Fruit fly (Drosophila melanogaster) whole organism, embryonic: Measurements from ENCODE around the gene hkb.

Experiments used
- BEAF-32 ChIP-seq: fragments of 200-800 bp; sonication (Bioruptor generic); optimal IDR thresholded peaks from 3 replicates; lab custom pipeline; 2017; ENCODE audit warnings: missing biosample characterization, missing genetic modification characterization, mild to moderate bottlenecking, moderate library complexity, missing genetic modification reagents
- CG10147 ChIP-seq: fragments of 200-800 bp; sonication (Bioruptor generic); optimal IDR thresholded peaks from 2 replicates; lab custom pipeline; 2019; ENCODE audit warnings: missing biosample characterization, mild to moderate bottlenecking, missing genetic modification characterization, moderate library complexity
- CG11504 ChIP-seq: fragments of 200-800 bp; sonication (Bioruptor generic); optimal IDR thresholded peaks from 3 replicates; lab custom pipeline; 2019; ENCODE audit warnings: missing biosample characterization, mild to moderate bottlenecking, missing genetic modification characterization, moderate library complexity
- CG11723 ChIP-seq: fragments of 200-800 bp; sonication (Bioruptor generic); optimal IDR thresholded peaks from 2 replicates; lab custom pipeline; 2017; ENCODE audit warnings: missing biosample characterization, mild to moderate bottlenecking, missing genetic modification characterization
- CG12104 ChIP-seq: fragments of 200-800 bp; sonication (Bioruptor generic); optimal IDR thresholded peaks from 3 replicates; lab custom pipeline; 2016; ENCODE audit warnings: missing biosample characterization, missing genetic modification characterization
- CG12299 ChIP-seq: fragments of 200-800 bp; sonication (Bioruptor generic); optimal IDR thresholded peaks from 2 replicates; lab custom pipeline; 2018; ENCODE audit warnings: missing biosample characterization, mild to moderate bottlenecking, missing genetic modification characterization
- CG12744 ChIP-seq: fragments of 200-800 bp; sonication (Bioruptor generic); optimal IDR thresholded peaks from 2 replicates; lab custom pipeline; 2016; ENCODE audit warnings: missing biosample characterization, missing genetic modification characterization
- CG1529 ChIP-seq: fragments of 200-800 bp; sonication (Bioruptor generic); optimal IDR thresholded peaks from 3 replicates; lab custom pipeline; 2018; ENCODE audit warnings: missing biosample characterization, missing genetic modification characterization
- CG16813 ChIP-seq: fragments of 200-800 bp; sonication (Bioruptor generic); IDR thresholded peaks from 3 replicates; pipeline ENCODE4 v1.3.6; 2022; ENCODE audit warnings: missing biosample characterization, missing genetic modification characterization; ENCODE audit not compliant: partially characterized antibody
- CG16863 ChIP-seq: fragments of 200-800 bp; sonication (Bioruptor generic); optimal IDR thresholded peaks from 3 replicates; lab custom pipeline; 2016; ENCODE audit warnings: missing biosample characterization, missing genetic modification characterization
- CG17829 ChIP-seq: fragments of 200-800 bp; optimal IDR thresholded peaks from 2 replicates; lab custom pipeline; 2019; ENCODE audit warnings: missing biosample characterization, mild to moderate bottlenecking, missing genetic modification characterization, moderate library complexity
- CG18599 ChIP-seq: fragments of 200-800 bp; sonication (Bioruptor generic); optimal IDR thresholded peaks from 3 replicates; lab custom pipeline; 2017; ENCODE audit warnings: missing biosample characterization, missing genetic modification characterization, mild to moderate bottlenecking, moderate library complexity, missing genetic modification reagents
- CG2712 ChIP-seq: fragments of 200-800 bp; optimal IDR thresholded peaks from 3 replicates; lab custom pipeline; 2019; ENCODE audit warnings: missing biosample characterization, mild to moderate bottlenecking, missing genetic modification characterization, moderate library complexity
- CG2875 ChIP-seq: fragments of 200-800 bp; sonication (Bioruptor generic); optimal IDR thresholded peaks from 2 replicates; lab custom pipeline; 2017; ENCODE audit warnings: missing biosample characterization, mild to moderate bottlenecking, missing genetic modification characterization, missing genetic modification reagents
- CG3281 ChIP-seq: fragments of 200-800 bp; sonication (Bioruptor generic); optimal IDR thresholded peaks from 3 replicates; lab custom pipeline; 2017; ENCODE audit warnings: missing biosample characterization, mild to moderate bottlenecking, missing genetic modification characterization
- CG33557 ChIP-seq: fragments of 200-800 bp; sonication (Bioruptor generic); optimal IDR thresholded peaks from 2 replicates; lab custom pipeline; 2019; ENCODE audit warnings: missing biosample characterization, mild to moderate bottlenecking, missing genetic modification characterization, moderate library complexity
- CG3847 ChIP-seq: fragments of 200-800 bp; sonication (Bioruptor generic); IDR thresholded peaks from 2 replicates; pipeline ENCODE4 v1.3.6; 2022; ENCODE audit warnings: missing biosample characterization, missing genetic modification characterization
- CG7271 ChIP-seq: fragments of 200-800 bp; sonication (Bioruptor generic); optimal IDR thresholded peaks from 2 replicates; lab custom pipeline; 2018; ENCODE audit warnings: missing biosample characterization, mild to moderate bottlenecking, missing genetic modification characterization, moderate library complexity
- CG7357 ChIP-seq: fragments of 200-800 bp; sonication (Bioruptor generic); IDR thresholded peaks from 3 replicates; pipeline ENCODE4 v1.3.6; 2022; ENCODE audit warnings: missing biosample characterization, missing genetic modification characterization
- CG8924 ChIP-seq: fragments of 200-800 bp; optimal IDR thresholded peaks from 3 replicates; lab custom pipeline; 2019; ENCODE audit warnings: missing biosample characterization, mild to moderate bottlenecking, missing genetic modification characterization, moderate library complexity
- CG8944 ChIP-seq: fragments of 200-800 bp; sonication (Bioruptor generic); optimal IDR thresholded peaks from 3 replicates; lab custom pipeline; 2016; ENCODE audit warnings: missing biosample characterization, missing genetic modification characterization
- CkIIα-i1 ChIP-seq: fragments of 200-800 bp; sonication (Bioruptor generic); IDR thresholded peaks from 2 replicates; pipeline ENCODE4 v1.3.6; 2022; ENCODE audit warnings: missing biosample characterization, missing genetic modification characterization
- Dbx ChIP-seq: fragments of 200-800 bp; sonication (Bioruptor generic); IDR thresholded peaks from 3 replicates; pipeline ENCODE4 v1.3.6; 2022; ENCODE audit warnings: missing biosample characterization, missing genetic modification characterization
- Dip3 ChIP-seq: fragments of 200-800 bp; sonication (Bioruptor generic); optimal IDR thresholded peaks from 3 replicates; lab custom pipeline; 2016; ENCODE audit warnings: missing biosample characterization, missing genetic modification characterization
- Eip74EF ChIP-seq, 2 experiments: fragments of 200-800 bp in 1 of 2; fragments of >200 bp in 1 of 2; sonication (Bioruptor generic) in 1 of 2; optimal IDR thresholded peaks; 2 replicates each; lab custom pipeline; 2017 to 2019; ENCODE audit warnings: missing biosample characterization in 2 of 2, missing genetic modification characterization in 2 of 2, mild to moderate bottlenecking in 1 of 2, moderate library complexity in 1 of 2
- HHEX ChIP-seq: fragments of 200-800 bp; sonication (Bioruptor generic); optimal IDR thresholded peaks from 3 replicates; lab custom pipeline; 2017; ENCODE audit warnings: missing biosample characterization, mild to moderate bottlenecking, missing genetic modification characterization, missing genetic modification reagents
- Hr78 ChIP-seq, 2 experiments: fragments of 200-800 bp in 1 of 2; fragments of >200 bp in 1 of 2; sonication (Bioruptor generic) in 1 of 2; optimal IDR thresholded peaks; 2 replicates each; lab custom pipeline; 2017 to 2019; ENCODE audit warnings: missing biosample characterization in 2 of 2, missing genetic modification characterization in 2 of 2, mild to moderate bottlenecking in 1 of 2, moderate library complexity in 1 of 2
- Jarid2 ChIP-seq: fragments of 200-800 bp; sonication (Bioruptor generic); optimal IDR thresholded peaks from 3 replicates; lab custom pipeline; 2017; ENCODE audit warnings: mild to moderate bottlenecking, missing biosample characterization, missing genetic modification reagents, missing genetic modification characterization
- Mad ChIP-seq: fragments of 200-800 bp; sonication (Bioruptor generic); optimal IDR thresholded peaks from 2 replicates; lab custom pipeline; 2016; ENCODE audit warnings: missing biosample characterization, missing genetic modification characterization
- Sin3A ChIP-seq: fragments of >200 bp; optimal IDR thresholded peaks from 2 replicates; lab custom pipeline; 2018
- Taf1 ChIP-seq: fragments of 200-800 bp; sonication (Bioruptor generic); IDR thresholded peaks from 2 replicates; pipeline ENCODE4 v1.3.6; 2022; ENCODE audit warnings: missing biosample characterization, missing genetic modification characterization
- aop ChIP-seq: fragments of 200-800 bp; sonication (Bioruptor generic); IDR thresholded peaks from 2 replicates; pipeline ENCODE4 v1.3.6; 2022; ENCODE audit warnings: missing biosample characterization, missing genetic modification characterization
- ase ChIP-seq: fragments of 200-800 bp; sonication (Bioruptor generic); IDR thresholded peaks from 3 replicates; pipeline ENCODE4 v1.3.6; 2022; ENCODE audit warnings: missing biosample characterization, missing genetic modification characterization
- bab2 ChIP-seq: fragments of 200-800 bp; sonication (Bioruptor generic); optimal IDR thresholded peaks from 2 replicates; lab custom pipeline; 2016; ENCODE audit warnings: missing biosample characterization, missing genetic modification characterization
- bowl ChIP-seq: fragments of 200-800 bp; sonication (Bioruptor generic); IDR thresholded peaks from 2 replicates; pipeline ENCODE4 v1.3.6; 2022; ENCODE audit warnings: missing biosample characterization, missing genetic modification characterization
- crc ChIP-seq: fragments of 200-800 bp; sonication (Bioruptor generic); optimal IDR thresholded peaks from 2 replicates; lab custom pipeline; 2016; ENCODE audit warnings: missing biosample characterization, missing genetic modification characterization
- dm ChIP-seq: fragments of 200-800 bp; sonication (Bioruptor generic); optimal IDR thresholded peaks from 3 replicates; lab custom pipeline; 2016; ENCODE audit warnings: missing biosample characterization, missing genetic modification characterization
- dmrt99B ChIP-seq: fragments of 200-800 bp; sonication (Bioruptor generic); optimal IDR thresholded peaks from 2 replicates; lab custom pipeline; 2018; ENCODE audit warnings: missing biosample characterization, mild to moderate bottlenecking, missing genetic modification characterization, moderate library complexity
- exex ChIP-seq: fragments of 200-800 bp; sonication (Bioruptor generic); optimal IDR thresholded peaks from 4 replicates; lab custom pipeline; 2018; ENCODE audit warnings: missing biosample characterization, mild to moderate bottlenecking, missing genetic modification characterization, moderate library complexity
- fd96Cb ChIP-seq: fragments of 200-800 bp; sonication (Bioruptor generic); optimal IDR thresholded peaks from 2 replicates; lab custom pipeline; 2018; ENCODE audit warnings: missing biosample characterization, mild to moderate bottlenecking, missing genetic modification characterization, moderate library complexity
- gce ChIP-seq: fragments of 200-800 bp; sonication (Bioruptor generic); IDR thresholded peaks from 3 replicates; pipeline ENCODE4 v1.3.6; 2022; ENCODE audit warnings: missing biosample characterization, missing genetic modification characterization
- knrl ChIP-seq: fragments of 200-800 bp; sonication (Bioruptor generic); IDR thresholded peaks from 3 replicates; pipeline ENCODE4 v1.3.6; 2022; ENCODE audit warnings: missing biosample characterization, missing genetic modification characterization; ENCODE audit not compliant: partially characterized antibody
- luna ChIP-seq: fragments of 200-800 bp; sonication (Bioruptor generic); optimal IDR thresholded peaks from 2 replicates; lab custom pipeline; 2016; ENCODE audit warnings: missing biosample characterization, missing genetic modification characterization
- mirr ChIP-seq: fragments of 200-800 bp; sonication (Bioruptor generic); optimal IDR thresholded peaks from 3 replicates; lab custom pipeline; 2018; ENCODE audit warnings: missing biosample characterization, mild to moderate bottlenecking, missing genetic modification characterization
- oc ChIP-seq: fragments of 200-800 bp; sonication (Bioruptor generic); optimal IDR thresholded peaks from 2 replicates; lab custom pipeline; 2018; ENCODE audit warnings: missing biosample characterization, mild to moderate bottlenecking, missing genetic modification characterization, moderate library complexity
- pan ChIP-seq, 4 experiments: fragments of >200 bp in 3 of 4; fragments of 200-800 bp in 1 of 4; sonication (Bioruptor generic) in 1 of 4; optimal IDR thresholded peaks in 3 of 4; IDR thresholded peaks in 1 of 4; 2 replicates each; pipeline versions ENCODE4 v1.3.6 to Lab custom; 2017 to 2022; ENCODE audit warnings: missing biosample characterization in 2 of 4, missing genetic modification characterization in 2 of 4, mixed read lengths in 1 of 4
- schlank ChIP-seq: fragments of 200-800 bp; sonication (Bioruptor generic); optimal IDR thresholded peaks from 2 replicates; lab custom pipeline; 2018; ENCODE audit warnings: missing biosample characterization, mild to moderate bottlenecking, missing genetic modification characterization
- zen2 ChIP-seq: fragments of 200-800 bp; sonication (Bioruptor generic); IDR thresholded peaks from 3 replicates; pipeline ENCODE4 v1.3.6; 2022; ENCODE audit warnings: missing biosample characterization, missing genetic modification characterization; ENCODE audit not compliant: partially characterized antibody
- zfh2 ChIP-seq: fragments of 200-800 bp; sonication (Bioruptor generic); optimal IDR thresholded peaks from 2 replicates; lab custom pipeline; 2016; ENCODE audit warnings: missing biosample characterization, missing genetic modification characterization

Gene hkb

dm6 chr3R:4311067-4311723 is 35.3 kb downstream of the hkb start, which contains the start of gene Suv3 (continued):
- TF ChIP-seq Dip3 (GFP tag; lab: Kevin White, UChicago) (no peak), CG7357 (GFP tag; lab: Robert Waterston, UW) (0 out of 3 replicates have a peak, but pooled peaks have one; percentile 40), fd96Cb (tag; lab: Kevin White, UChicago) (peak; percentile 22), oc (tag; lab: Kevin White, UChicago) (no peak), CkIIα-i1 (GFP tag; lab: Robert Waterston, UW) (no peak), gce (no peak), CG17829 (tag; lab: Kevin White, UChicago) (peak; percentile 38), CG7271 (tag; lab: Kevin White, UChicago) (no peak), mirr (no peak), Hr78 (GFP tag; optimal IDR thresholded peaks at IDR 0.05; lab: Kevin White, UChicago) (no peak), CG16863 (no peak), dm (peak; percentile 44), ase (no peak), Mad (no peak), Taf1 (GFP tag; lab: Robert Waterston, UW) (no peak), CG8944 (GFP tag; lab: Kevin White, UChicago) (no peak), Jarid2 (no peak), CG2875 (no peak), Sin3A (lab: Kevin White, UChicago) (peak; percentile 14), Dbx (GFP tag; lab: Robert Waterston, UW) (no peak), CG12744 (no peak), HHEX (GFP tag; lab: Kevin White, UChicago) (no peak), CG33557 (GFP tag; lab: Kevin White, UChicago) (no peak), dmrt99B (tag; lab: Kevin White, UChicago) (no peak), Eip74EF (GFP tag; optimal IDR thresholded peaks at IDR 0.05; lab: Kevin White, UChicago) (no peak), crc (GFP tag; lab: Kevin White, UChicago) (no peak), CG11723 (GFP tag; lab: Kevin White, UChicago) (no peak), CG8924 (tag; lab: Kevin White, UChicago) (peak; percentile 44), aop (GFP tag; lab: Robert Waterston, UW) (no peak), CG16813 (GFP tag; lab: Robert Waterston, UW) (no peak), bowl (GFP tag; lab: Robert Waterston, UW) (no peak), CG12299 (tag; lab: Kevin White, UChicago) (no peak), zen2 (no peak; the same call in 2 of the 3 replicates), knrl (GFP tag; lab: Robert Waterston, UW) (no peak), zfh2 (peak; percentile 10), pan (optimal IDR thresholded peaks at IDR 0.05; lab: Kevin White, UChicago) (no peak), pan (GFP tag; optimal IDR thresholded peaks at IDR 0.05 in 1 of 2, IDR thresholded peaks at IDR 0.05 in 1 of 2) (peak in 1 of 2 experiments; percentile 36), exex (tag; lab: Kevin White, UChicago) (no peak), CG12104 (no peak), CG18599 (GFP tag; lab: Kevin White, UChicago) (no peak), CG2712 (peak; percentile 60), CG3281 (GFP tag; lab: Kevin White, UChicago) (peak; percentile 7), luna (GFP tag; lab: Kevin White, UChicago) (no peak), CG1529 (GFP tag; lab: Kevin White, UChicago) (no peak), bab2 (no peak), BEAF-32 (peak; percentile 54), CG11504 (tag; lab: Kevin White, UChicago) (no peak), CG3847 (GFP tag; lab: Robert Waterston, UW) (peak; percentile 42), schlank (tag; lab: Kevin White, UChicago) (no peak), CG10147 (GFP tag; lab: Kevin White, UChicago) (no peak)
